Fruit fly (Drosophila melanogaster) whole organism, embryonic: Measurements from ENCODE around the gene Bap60.

ENCODE experiments used
- BtbVII ChIP-seq: fragments of 200-800 bp; sonication (Bioruptor generic); optimal IDR thresholded peaks from 3 replicates; lab custom pipeline; 2017; ENCODE audit warnings: missing biosample characterization, mild to moderate bottlenecking, missing genetic modification characterization
- CG10209 ChIP-seq: fragments of 200-800 bp; sonication (Bioruptor generic); optimal IDR thresholded peaks from 3 replicates; lab custom pipeline; 2017; ENCODE audit warnings: missing biosample characterization, mild to moderate bottlenecking, missing genetic modification characterization, missing genetic modification reagents
- CG11456 ChIP-seq: fragments of 200-800 bp; sonication (Bioruptor generic); IDR thresholded peaks from 3 replicates; pipeline ENCODE4 v1.3.6; 2022; ENCODE audit warnings: missing biosample characterization, missing genetic modification characterization
- CG11695 ChIP-seq: fragments of 200-800 bp; sonication (Bioruptor generic); IDR thresholded peaks from 3 replicates; pipeline ENCODE4 v1.3.6; 2022; ENCODE audit warnings: missing biosample characterization, missing genetic modification characterization
- CG12071 ChIP-seq: fragments of 200-800 bp; sonication (Bioruptor generic); optimal IDR thresholded peaks from 3 replicates; lab custom pipeline; 2018; ENCODE audit warnings: missing biosample characterization, mild to moderate bottlenecking, missing genetic modification characterization
- CG12744 ChIP-seq: fragments of 200-800 bp; sonication (Bioruptor generic); optimal IDR thresholded peaks from 2 replicates; lab custom pipeline; 2016; ENCODE audit warnings: missing biosample characterization, missing genetic modification characterization
- CG13123 ChIP-seq: fragments of 200-800 bp; sonication (Bioruptor generic); optimal IDR thresholded peaks from 2 replicates; lab custom pipeline; 2016; ENCODE audit warnings: missing biosample characterization, missing genetic modification characterization
- CG15011 ChIP-seq: fragments of 200-800 bp; sonication (Bioruptor generic); optimal IDR thresholded peaks from 3 replicates; lab custom pipeline; 2018; ENCODE audit warnings: missing biosample characterization, mild to moderate bottlenecking, missing genetic modification characterization
- CG1602 ChIP-seq: fragments of 200-800 bp; sonication (Bioruptor generic); optimal IDR thresholded peaks from 3 replicates; lab custom pipeline; 2016; ENCODE audit warnings: missing biosample characterization, missing genetic modification characterization
- CG1792 ChIP-seq: fragments of 200-800 bp; sonication (Bioruptor generic); optimal IDR thresholded peaks from 2 replicates; lab custom pipeline; 2016; ENCODE audit warnings: missing biosample characterization, missing genetic modification characterization
- CG2116 ChIP-seq: fragments of 200-800 bp; sonication (Bioruptor generic); optimal IDR thresholded peaks from 3 replicates; lab custom pipeline; 2018; ENCODE audit warnings: missing biosample characterization, mild to moderate bottlenecking, missing genetic modification characterization
- CG2875 ChIP-seq: fragments of 200-800 bp; sonication (Bioruptor generic); optimal IDR thresholded peaks from 2 replicates; lab custom pipeline; 2017; ENCODE audit warnings: missing biosample characterization, mild to moderate bottlenecking, missing genetic modification characterization, missing genetic modification reagents
- CG34376 ChIP-seq: fragments of 200-800 bp; sonication (Bioruptor generic); optimal IDR thresholded peaks from 2 replicates; lab custom pipeline; 2018; ENCODE audit warnings: missing biosample characterization, mild to moderate bottlenecking, missing genetic modification characterization
- CG3726 ChIP-seq: fragments of 200-800 bp; sonication (Bioruptor generic); IDR thresholded peaks from 3 replicates; pipeline ENCODE4, ENCODE4 v1.3.6; 2022; ENCODE audit warnings: missing biosample characterization, missing genetic modification characterization
- CG4617 ChIP-seq: fragments of 200-800 bp; sonication (Bioruptor generic); optimal IDR thresholded peaks from 3 replicates; lab custom pipeline; 2016; ENCODE audit warnings: missing biosample characterization, missing genetic modification characterization, borderline replicate concordance
- CG6689 ChIP-seq: fragments of 200-800 bp; sonication (Bioruptor generic); IDR thresholded peaks from 2 replicates; pipeline ENCODE4 v1.3.6; 2022; ENCODE audit warnings: missing biosample characterization, missing genetic modification characterization
- CG7271 ChIP-seq: fragments of 200-800 bp; sonication (Bioruptor generic); optimal IDR thresholded peaks from 2 replicates; lab custom pipeline; 2018; ENCODE audit warnings: missing biosample characterization, mild to moderate bottlenecking, missing genetic modification characterization, moderate library complexity
- CG7928 ChIP-seq: fragments of 200-800 bp; sonication (Bioruptor generic); optimal IDR thresholded peaks from 2 replicates; lab custom pipeline; 2017; ENCODE audit warnings: missing biosample characterization, mild to moderate bottlenecking, missing genetic modification characterization
- CHES-1-like ChIP-seq: fragments of 200-800 bp; sonication (Bioruptor generic); optimal IDR thresholded peaks from 2 replicates; lab custom pipeline; 2016; ENCODE audit warnings: missing biosample characterization, missing genetic modification characterization
- Doc2 ChIP-seq: fragments of 200-800 bp; sonication (Bioruptor generic); IDR thresholded peaks from 2 replicates; pipeline ENCODE4 v1.3.6; 2022; ENCODE audit warnings: missing biosample characterization, missing genetic modification characterization
- E2f1 ChIP-seq: fragments of 200-800 bp; sonication (Bioruptor generic); IDR thresholded peaks from 2 replicates; pipeline ENCODE4 v1.3.6; 2022; ENCODE audit warnings: missing biosample characterization, missing genetic modification characterization
- Max ChIP-seq: fragments of 200-800 bp; sonication (Bioruptor generic); optimal IDR thresholded peaks from 2 replicates; lab custom pipeline; 2016; ENCODE audit warnings: missing biosample characterization, mild to moderate bottlenecking, missing genetic modification characterization
- Mes4 ChIP-seq: fragments of 200-800 bp; sonication (Bioruptor generic); optimal IDR thresholded peaks from 2 replicates; lab custom pipeline; 2016; ENCODE audit warnings: missing biosample characterization, missing genetic modification characterization
- Mrtf ChIP-seq: fragments of 200-800 bp; sonication (Bioruptor generic); IDR thresholded peaks from 3 replicates; pipeline ENCODE4 v1.3.6; 2022; ENCODE audit warnings: missing biosample characterization, missing genetic modification characterization
- Nf-YB ChIP-seq: fragments of 200-800 bp; sonication (Bioruptor generic); optimal IDR thresholded peaks from 3 replicates; lab custom pipeline; 2019; ENCODE audit warnings: missing biosample characterization, mild to moderate bottlenecking, missing genetic modification characterization, moderate library complexity
- NfI ChIP-seq: fragments of 200-800 bp; sonication (Bioruptor generic); optimal IDR thresholded peaks from 3 replicates; lab custom pipeline; 2018; ENCODE audit warnings: missing biosample characterization, mild to moderate bottlenecking, missing genetic modification characterization, moderate library complexity
- Oaz ChIP-seq: fragments of 200-800 bp; sonication (Bioruptor generic); IDR thresholded peaks from 2 replicates; pipeline ENCODE4 v1.3.6; 2022; ENCODE audit warnings: missing biosample characterization, missing genetic modification characterization
- Ptx1 ChIP-seq: fragments of 200-800 bp; sonication (Bioruptor generic); IDR thresholded peaks from 2 replicates; pipeline ENCODE4 v1.3.6; 2022; ENCODE audit warnings: missing biosample characterization, missing genetic modification characterization
- Side ChIP-seq: fragments of 200-800 bp; sonication (Bioruptor generic); optimal IDR thresholded peaks from 2 replicates; lab custom pipeline; 2016; ENCODE audit warnings: missing biosample characterization, missing genetic modification characterization
- Sry-β ChIP-seq: fragments of 200-800 bp; sonication (Bioruptor generic); optimal IDR thresholded peaks from 2 replicates; lab custom pipeline; 2018; ENCODE audit warnings: missing biosample characterization, mild to moderate bottlenecking, missing genetic modification characterization, moderate library complexity
- Ssrp ChIP-seq: fragments of 200-800 bp; sonication (Bioruptor generic); optimal IDR thresholded peaks from 2 replicates; lab custom pipeline; 2018; ENCODE audit warnings: missing biosample characterization, mild to moderate bottlenecking, missing genetic modification characterization, moderate library complexity
- Xbp1 ChIP-seq: fragments of 200-800 bp; sonication (Bioruptor generic); optimal IDR thresholded peaks from 3 replicates; lab custom pipeline; 2016; ENCODE audit warnings: missing biosample characterization, mild to moderate bottlenecking, missing genetic modification characterization
- ash1 ChIP-seq: fragments of 200-800 bp; sonication (Bioruptor generic); optimal IDR thresholded peaks from 2 replicates; lab custom pipeline; 2018; ENCODE audit warnings: missing biosample characterization, mild to moderate bottlenecking, missing genetic modification characterization
- br ChIP-seq: fragments of >200 bp; optimal IDR thresholded peaks from 2 replicates; lab custom pipeline; 2017
- chn ChIP-seq: fragments of 200-800 bp; sonication (Bioruptor generic); optimal IDR thresholded peaks from 2 replicates; lab custom pipeline; 2016; ENCODE audit warnings: missing biosample characterization, missing genetic modification characterization
- crc ChIP-seq: fragments of 200-800 bp; sonication (Bioruptor generic); optimal IDR thresholded peaks from 2 replicates; lab custom pipeline; 2016; ENCODE audit warnings: missing biosample characterization, missing genetic modification characterization
- croc ChIP-seq: fragments of 200-800 bp; sonication (Bioruptor generic); conservative IDR thresholded peaks from 3 replicates; pipeline ENCODE4 v1.3.6; 2022; ENCODE audit warnings: missing biosample characterization, missing genetic modification characterization
- disco-r ChIP-seq: fragments of 200-800 bp; sonication (Bioruptor generic); optimal IDR thresholded peaks from 2 replicates; lab custom pipeline; 2016; ENCODE audit warnings: missing biosample characterization, missing genetic modification characterization
- esg ChIP-seq: fragments of 200-800 bp; sonication (Bioruptor generic); conservative IDR thresholded peaks from 2 replicates; pipeline ENCODE4 v1.3.6; 2022; ENCODE audit warnings: missing biosample characterization, missing genetic modification characterization
- fu2 ChIP-seq: fragments of 200-800 bp; sonication (Bioruptor generic); optimal IDR thresholded peaks from 2 replicates; lab custom pipeline; 2016; ENCODE audit warnings: missing biosample characterization, missing genetic modification characterization
- gsb-n ChIP-seq: fragments of 200-800 bp; sonication (Bioruptor generic); optimal IDR thresholded peaks from 3 replicates; lab custom pipeline; 2018; ENCODE audit warnings: missing biosample characterization, mild to moderate bottlenecking, missing genetic modification characterization
- her ChIP-seq: fragments of 200-800 bp; sonication (Bioruptor generic); optimal IDR thresholded peaks from 2 replicates; lab custom pipeline; 2016; ENCODE audit warnings: missing biosample characterization, missing genetic modification characterization
- klu ChIP-seq: fragments of 200-800 bp; sonication (Bioruptor generic); IDR thresholded peaks from 2 replicates; pipeline ENCODE4 v1.3.6; 2022; ENCODE audit warnings: missing biosample characterization, missing genetic modification characterization
- lilli ChIP-seq: fragments of 200-800 bp; sonication (Bioruptor generic); optimal IDR thresholded peaks from 3 replicates; lab custom pipeline; 2016; ENCODE audit warnings: missing biosample characterization, missing genetic modification characterization
- odd ChIP-seq: fragments of 200-800 bp; sonication (Bioruptor generic); optimal IDR thresholded peaks from 2 replicates; lab custom pipeline; 2017; ENCODE audit warnings: missing biosample characterization, mild to moderate bottlenecking, missing genetic modification characterization
- onecut ChIP-seq: fragments of 200-800 bp; sonication (Bioruptor generic); IDR thresholded peaks from 2 replicates; pipeline ENCODE4 v1.3.6; 2022; ENCODE audit warnings: missing biosample characterization, missing genetic modification characterization
- pita ChIP-seq: fragments of 200-800 bp; sonication (Bioruptor generic); optimal IDR thresholded peaks from 2 replicates; lab custom pipeline; 2017; ENCODE audit warnings: missing biosample characterization, mild to moderate bottlenecking, missing genetic modification characterization
- pnt ChIP-seq: fragments of 200-800 bp; sonication (Bioruptor generic); optimal IDR thresholded peaks from 3 replicates; lab custom pipeline; 2016; ENCODE audit warnings: missing biosample characterization, missing genetic modification characterization
- pzg ChIP-seq: fragments of 200-800 bp; sonication (Bioruptor generic); optimal IDR thresholded peaks from 3 replicates; lab custom pipeline; 2018; ENCODE audit warnings: missing biosample characterization, mild to moderate bottlenecking, missing genetic modification characterization, moderate library complexity
- sug ChIP-seq: fragments of 200-800 bp; optimal IDR thresholded peaks from 2 replicates; lab custom pipeline; 2019; ENCODE audit warnings: missing biosample characterization, mild to moderate bottlenecking, missing genetic modification characterization, moderate library complexity
- wor ChIP-seq: fragments of 200-800 bp; sonication (Bioruptor generic); IDR thresholded peaks from 2 replicates; pipeline ENCODE4 v1.3.6; 2022; ENCODE audit warnings: missing biosample characterization, missing genetic modification characterization
- zfh2 ChIP-seq: fragments of 200-800 bp; sonication (Bioruptor generic); optimal IDR thresholded peaks from 2 replicates; lab custom pipeline; 2016; ENCODE audit warnings: missing biosample characterization, missing genetic modification characterization

Gene Bap60

dm6 chrX:13135702-13136101 is 23.6 kb downstream of the Bap60 start (continued):
- peak; percentile 19 for TF ChIP-seq disco-r (GFP tag; lab: Kevin White, UChicago)
- peak; percentile 31 for TF ChIP-seq CG13123 (GFP tag; lab: Kevin White, UChicago)
- TF ChIP-seq Mes4 (GFP tag; lab: Kevin White, UChicago): peak; percentile 20
- peak; percentile 50 for TF ChIP-seq CG6689 (GFP tag; lab: Robert Waterston, UW)
- TF ChIP-seq CG4617 (GFP tag; lab: Kevin White, UChicago): no peak
- TF ChIP-seq croc (GFP tag; lab: Robert Waterston, UW): 0 out of 3 replicates have a peak, but pooled peaks have one; percentile 23
- TF ChIP-seq CG12071 (GFP tag; lab: Kevin White, UChicago): peak; percentile 60
- peak; percentile 48 for TF ChIP-seq CG10209 (GFP tag; lab: Kevin White, UChicago)
- no peak for TF ChIP-seq pita (GFP tag; lab: Kevin White, UChicago)
- TF ChIP-seq onecut: peak; percentile 55
- no peak for TF ChIP-seq CG34376
- no peak for TF ChIP-seq BtbVII (GFP tag; lab: Kevin White, UChicago)
- TF ChIP-seq CHES-1-like (GFP tag; lab: Kevin White, UChicago): peak; percentile 13
- peak; percentile 54 for TF ChIP-seq NfI (GFP tag; lab: Kevin White, UChicago)
- TF ChIP-seq her (GFP tag; lab: Kevin White, UChicago): no peak
- peak; percentile 25 for TF ChIP-seq chn (GFP tag; lab: Kevin White, UChicago)
- peak; percentile 5 for TF ChIP-seq fu2 (GFP tag; lab: Kevin White, UChicago)
- TF ChIP-seq Side (GFP tag; lab: Kevin White, UChicago): peak; percentile 21
- no peak for TF ChIP-seq crc
- peak; percentile 9 for TF ChIP-seq Nf-YB
- TF ChIP-seq klu (GFP tag; lab: Robert Waterston, UW): no peak
- peak; percentile 54; the same call in 1 of the 3 replicates for TF ChIP-seq CG11695
- TF ChIP-seq pnt: peak; percentile 47
- TF ChIP-seq wor (GFP tag; lab: Robert Waterston, UW): 0 out of 2 replicates have a peak, but pooled peaks have one; percentile 37
- TF ChIP-seq ash1 (GFP tag; lab: Kevin White, UChicago): no peak
- peak; percentile 38; the same call in 1 of the 2 replicates for TF ChIP-seq esg
- peak; percentile 51; the same call in 1 of the 2 replicates for TF ChIP-seq E2f1 (GFP tag; lab: Robert Waterston, UW)
- TF ChIP-seq lilli (GFP tag; lab: Kevin White, UChicago): peak; percentile 37
- TF ChIP-seq Ptx1 (GFP tag; lab: Robert Waterston, UW): peak; percentile 76
- TF ChIP-seq CG2875 (GFP tag; lab: Kevin White, UChicago): peak; percentile 45
- TF ChIP-seq CG12744: peak; percentile 17
- no peak for TF ChIP-seq CG1792
- TF ChIP-seq Ssrp (tag; lab: Kevin White, UChicago): peak; percentile 66
- no peak for TF ChIP-seq CG7271
- TF ChIP-seq zfh2 (GFP tag; lab: Kevin White, UChicago): peak; percentile 42
- no peak for TF ChIP-seq pzg (GFP tag; lab: Kevin White, UChicago)
- peak; percentile 38 for TF ChIP-seq CG1602 (GFP tag; lab: Kevin White, UChicago)
- TF ChIP-seq CG7928 (GFP tag; lab: Kevin White, UChicago): no peak
- peak; percentile 69 for TF ChIP-seq Xbp1 (GFP tag; lab: Kevin White, UChicago)
- no peak for TF ChIP-seq Sry-β (GFP tag; lab: Kevin White, UChicago)
- no peak for TF ChIP-seq br (lab: Kevin White, UChicago)
- TF ChIP-seq Max (GFP tag; lab: Kevin White, UChicago): peak; percentile 11
- no peak for TF ChIP-seq gsb-n (tag; lab: Kevin White, UChicago)
- 0 out of 3 replicates have a peak, but pooled peaks have one; percentile 41 for TF ChIP-seq CG3726 (GFP tag; lab: Robert Waterston, UW)
- no peak for TF ChIP-seq sug (tag; lab: Kevin White, UChicago)
- TF ChIP-seq Oaz (GFP tag; lab: Robert Waterston, UW): peak; percentile 29; the same call in 1 of the 2 replicates
- no peak for TF ChIP-seq odd (GFP tag; lab: Kevin White, UChicago)
- peak; percentile 64; the same call in 2 of the 3 replicates for TF ChIP-seq CG11456
- TF ChIP-seq CG15011: peak; percentile 20
- peak; percentile 44; the same call in 1 of the 3 replicates for TF ChIP-seq Mrtf (GFP tag; lab: Robert Waterston, UW)
- TF ChIP-seq Doc2: 0 out of 2 replicates have a peak, but pooled peaks have one; percentile 33
- TF ChIP-seq CG2116: no peak
